Fruit fly (Drosophila melanogaster): ENCODE results near the gene CG34448.

Gene CG34448

dm6 chr2L:2375655-2376417, 41.9 kb downstream of the CG34448 start, which contains the start of gene Atxn7 (continued):
- TF ChIP-seq Ravus (GFP tag; IDR thresholded peaks at IDR 0.05) (no peak), Dip2 (GFP tag; IDR thresholded peaks at IDR 0.05) (no peak), vnd (GFP tag; IDR thresholded peaks at IDR 0.05; ENCODE audit: partially characterized antibody) (peak; percentile 83), Adf1 (GFP tag; IDR thresholded peaks at IDR 0.05) (peak; percentile 58), fd102C (GFP tag; optimal IDR thresholded peaks at IDR 0.05) (peak; percentile 28), CG6813 (GFP tag; optimal IDR thresholded peaks at IDR 0.05) (peak; percentile 38), Opbp (GFP tag; IDR thresholded peaks at IDR 0.05; ENCODE audit: partially characterized antibody) (peak; percentile 99), CG10543 (GFP tag; optimal IDR thresholded peaks at IDR 0.05) (peak; percentile 61), org-1 (GFP tag; optimal IDR thresholded peaks at IDR 0.05) (peak; percentile 8), MESR4 (GFP tag; optimal IDR thresholded peaks at IDR 0.05) (peak; percentile 76), CG4730 (GFP tag; IDR thresholded peaks at IDR 0.05) (no peak), dmrt99B (tag; optimal IDR thresholded peaks at IDR 0.05) (peak; percentile 56), NFAT (GFP tag; IDR thresholded peaks at IDR 0.05) (peak; percentile 50; the same call in 1 of the 2 replicates), CkIIα-i1 (GFP tag; IDR thresholded peaks at IDR 0.05) (no peak), Hsf (GFP tag; optimal IDR thresholded peaks at IDR 0.05) (peak; percentile 74), CG14050 (GFP tag; IDR thresholded peaks at IDR 0.05) (peak; percentile 55; the same call in 2 of the 3 replicates), CG7745 (tag; optimal IDR thresholded peaks at IDR 0.05) (peak; percentile 99), Rx (GFP tag; IDR thresholded peaks at IDR 0.05) (0 out of 2 replicates have a peak, but pooled peaks have one; percentile 22), Tbp (GFP tag; optimal IDR thresholded peaks at IDR 0.05) (no peak), CG18764 (GFP tag; optimal IDR thresholded peaks at IDR 0.05) (no peak), ttk (GFP tag; IDR thresholded peaks at IDR 0.05) (peak; percentile 70), Doc3 (GFP tag; IDR thresholded peaks at IDR 0.05; ENCODE audit: partially characterized antibody) (peak; percentile 88), ftz-f1 (GFP tag; optimal IDR thresholded peaks at IDR 0.05) (no peak), CG4707 (GFP tag; optimal IDR thresholded peaks at IDR 0.05) (peak; percentile 75), CG3995 (GFP tag; optimal IDR thresholded peaks at IDR 0.05) (peak; percentile 92), sisA (GFP tag; IDR thresholded peaks at IDR 0.05) (no peak), dm (GFP tag; optimal IDR thresholded peaks at IDR 0.05) (peak; percentile 69), CG17385 (GFP tag; optimal IDR thresholded peaks at IDR 0.05) (peak; percentile 78), pros (GFP tag; optimal IDR thresholded peaks at IDR 0.05) (no peak), gsb-n (tag; optimal IDR thresholded peaks at IDR 0.05) (peak; percentile 74), NK7.1 (GFP tag; optimal IDR thresholded peaks at IDR 0.05) (peak; percentile 71), tx (GFP tag; optimal IDR thresholded peaks at IDR 0.05) (peak; percentile 21), CG8359 (GFP tag; optimal IDR thresholded peaks at IDR 0.05; ENCODE audit: borderline replicate concordance) (peak; percentile 49), dan (GFP tag; IDR thresholded peaks at IDR 0.05) (no peak), MBD-R2 (GFP tag; IDR thresholded peaks at IDR 0.05) (peak; percentile 90), CG9727 (GFP tag; optimal IDR thresholded peaks at IDR 0.05) (peak; percentile 77), Med (GFP tag) (peak; percentile 97), sob (GFP tag; IDR thresholded peaks at IDR 0.05) (peak; percentile 72), Optix (GFP tag; IDR thresholded peaks at IDR 0.05) (peak; percentile 60; the same call in 2 of the 3 replicates), CG16813 (GFP tag; IDR thresholded peaks at IDR 0.05; ENCODE audit: partially characterized antibody) (peak; percentile 97), HmgZ (tag; optimal IDR thresholded peaks at IDR 0.05) (peak; percentile 87), cas (GFP tag; IDR thresholded peaks at IDR 0.05) (no peak), Dfd (GFP tag; optimal IDR thresholded peaks at IDR 0.05) (no peak), ase (GFP tag; IDR thresholded peaks at IDR 0.05) (peak; percentile 63; the same call in 1 of the 3 replicates), bbx (GFP tag; IDR thresholded peaks at IDR 0.05; ENCODE audit: partially characterized antibody) (peak; percentile 99), corto (GFP tag; optimal IDR thresholded peaks at IDR 0.05) (no peak), ranshi (GFP tag; IDR thresholded peaks at IDR 0.05) (peak; percentile 55; the same call in 1 of the 2 replicates), CG32532 (GFP tag; IDR thresholded peaks at IDR 0.05) (peak; percentile 63), CG12744 (GFP tag; optimal IDR thresholded peaks at IDR 0.05) (peak; percentile 40)
